Fruit fly (Drosophila melanogaster) whole organism, embryonic: ENCODE data around the gene CG5639.

ENCODE experiments used
- Ada2b ChIP-seq: fragments of 200-800 bp; sonication (Bioruptor generic); IDR thresholded peaks from 2 replicates; pipeline ENCODE4 v1.3.6; 2022; ENCODE audit warnings: missing biosample characterization, missing genetic modification characterization
- B-H2 ChIP-seq: fragments of 200-800 bp; sonication (Bioruptor generic); optimal IDR thresholded peaks from 2 replicates; lab custom pipeline; 2018; ENCODE audit warnings: missing biosample characterization, mild to moderate bottlenecking, missing genetic modification characterization
- Bdp1 ChIP-seq: fragments of 200-800 bp; sonication (Bioruptor generic); optimal IDR thresholded peaks from 3 replicates; lab custom pipeline; 2016; ENCODE audit warnings: missing biosample characterization, missing genetic modification characterization
- C15 ChIP-seq: fragments of 200-800 bp; sonication (Bioruptor generic); IDR thresholded peaks from 3 replicates; pipeline ENCODE4 v1.3.6; 2022; ENCODE audit warnings: missing biosample characterization, missing genetic modification characterization
- CG11560 ChIP-seq: fragments of 200-800 bp; sonication (Bioruptor generic); IDR thresholded peaks from 3 replicates; pipeline ENCODE4 v1.3.6; 2022; ENCODE audit warnings: missing biosample characterization, missing genetic modification characterization
- CG11723 ChIP-seq: fragments of 200-800 bp; sonication (Bioruptor generic); optimal IDR thresholded peaks from 2 replicates; lab custom pipeline; 2017; ENCODE audit warnings: missing biosample characterization, mild to moderate bottlenecking, missing genetic modification characterization
- CG15269 ChIP-seq: fragments of 200-800 bp; sonication (Bioruptor generic); optimal IDR thresholded peaks from 2 replicates; lab custom pipeline; 2018; ENCODE audit warnings: missing biosample characterization, mild to moderate bottlenecking, missing genetic modification characterization, moderate library complexity
- CG1529 ChIP-seq: fragments of 200-800 bp; sonication (Bioruptor generic); optimal IDR thresholded peaks from 3 replicates; lab custom pipeline; 2018; ENCODE audit warnings: missing biosample characterization, missing genetic modification characterization
- CG17829 ChIP-seq: fragments of 200-800 bp; optimal IDR thresholded peaks from 2 replicates; lab custom pipeline; 2019; ENCODE audit warnings: missing biosample characterization, mild to moderate bottlenecking, missing genetic modification characterization, moderate library complexity
- CG2678 ChIP-seq: fragments of 200-800 bp; sonication (Bioruptor generic); optimal IDR thresholded peaks from 3 replicates; lab custom pipeline; 2019; ENCODE audit warnings: missing biosample characterization, mild to moderate bottlenecking, missing genetic modification characterization, moderate library complexity
- CG2875 ChIP-seq: fragments of 200-800 bp; sonication (Bioruptor generic); optimal IDR thresholded peaks from 2 replicates; lab custom pipeline; 2017; ENCODE audit warnings: missing biosample characterization, mild to moderate bottlenecking, missing genetic modification characterization, missing genetic modification reagents
- CG3065 ChIP-seq: fragments of 200-800 bp; sonication (Bioruptor generic); optimal IDR thresholded peaks from 2 replicates; lab custom pipeline; 2016; ENCODE audit warnings: missing biosample characterization, missing genetic modification characterization
- CG34376 ChIP-seq: fragments of 200-800 bp; sonication (Bioruptor generic); optimal IDR thresholded peaks from 2 replicates; lab custom pipeline; 2018; ENCODE audit warnings: missing biosample characterization, mild to moderate bottlenecking, missing genetic modification characterization
- CG4730 ChIP-seq: fragments of 200-800 bp; sonication (Bioruptor generic); IDR thresholded peaks from 2 replicates; pipeline ENCODE4 v1.3.6; 2022; ENCODE audit warnings: missing biosample characterization, missing genetic modification characterization
- CG6683 ChIP-seq: fragments of 200-800 bp; sonication (Bioruptor generic); optimal IDR thresholded peaks from 2 replicates; lab custom pipeline; 2017; ENCODE audit warnings: missing biosample characterization, mild to moderate bottlenecking, missing genetic modification characterization, missing genetic modification reagents
- CG7556 ChIP-seq: fragments of 200-800 bp; sonication (Bioruptor generic); optimal IDR thresholded peaks from 2 replicates; lab custom pipeline; 2017; ENCODE audit warnings: missing biosample characterization, mild to moderate bottlenecking, missing genetic modification characterization
- CG7786 ChIP-seq: fragments of 200-800 bp; sonication (Bioruptor generic); optimal IDR thresholded peaks from 2 replicates; lab custom pipeline; 2016; ENCODE audit warnings: missing biosample characterization, missing genetic modification characterization
- CG8924 ChIP-seq: fragments of 200-800 bp; optimal IDR thresholded peaks from 3 replicates; lab custom pipeline; 2019; ENCODE audit warnings: missing biosample characterization, mild to moderate bottlenecking, missing genetic modification characterization, moderate library complexity
- CG9876 ChIP-seq: fragments of 200-800 bp; sonication (Bioruptor generic); optimal IDR thresholded peaks from 2 replicates; lab custom pipeline; 2016; ENCODE audit warnings: missing biosample characterization, missing genetic modification characterization
- CTCF ChIP-seq: fragments of 200-800 bp; sonication (Bioruptor generic); optimal IDR thresholded peaks from 2 replicates; lab custom pipeline; 2017; ENCODE audit warnings: missing biosample characterization, mild to moderate bottlenecking, missing genetic modification characterization, moderate library complexity
- Chrac-16 ChIP-seq: fragments of 200-800 bp; sonication (Bioruptor generic); optimal IDR thresholded peaks from 3 replicates; lab custom pipeline; 2016; ENCODE audit warnings: missing biosample characterization, missing genetic modification characterization
- E2f1 ChIP-seq: fragments of 200-800 bp; sonication (Bioruptor generic); IDR thresholded peaks from 2 replicates; pipeline ENCODE4 v1.3.6; 2022; ENCODE audit warnings: missing biosample characterization, missing genetic modification characterization
- H15 ChIP-seq: fragments of 200-800 bp; sonication (Bioruptor generic); IDR thresholded peaks from 3 replicates; pipeline ENCODE4 v1.3.6; 2022; ENCODE audit warnings: missing biosample characterization, missing genetic modification characterization
- HLH54F ChIP-seq: fragments of 200-800 bp; sonication (Bioruptor generic); optimal IDR thresholded peaks from 3 replicates; lab custom pipeline; 2016; ENCODE audit warnings: missing biosample characterization, missing genetic modification characterization
- Jarid2 ChIP-seq: fragments of 200-800 bp; sonication (Bioruptor generic); optimal IDR thresholded peaks from 3 replicates; lab custom pipeline; 2017; ENCODE audit warnings: mild to moderate bottlenecking, missing biosample characterization, missing genetic modification reagents, missing genetic modification characterization
- Max ChIP-seq: fragments of 200-800 bp; sonication (Bioruptor generic); optimal IDR thresholded peaks from 2 replicates; lab custom pipeline; 2016; ENCODE audit warnings: missing biosample characterization, mild to moderate bottlenecking, missing genetic modification characterization
- Nf-YB ChIP-seq: fragments of 200-800 bp; sonication (Bioruptor generic); optimal IDR thresholded peaks from 3 replicates; lab custom pipeline; 2019; ENCODE audit warnings: missing biosample characterization, mild to moderate bottlenecking, missing genetic modification characterization, moderate library complexity
- Ravus ChIP-seq: fragments of 200-800 bp; sonication (Bioruptor generic); IDR thresholded peaks from 2 replicates; pipeline ENCODE4 v1.3.6; 2022; ENCODE audit warnings: missing biosample characterization, missing genetic modification characterization
- ab ChIP-seq: fragments of 200-800 bp; sonication (Bioruptor generic); optimal IDR thresholded peaks from 2 replicates; lab custom pipeline; 2016; ENCODE audit warnings: missing biosample characterization, missing genetic modification characterization
- abd-A ChIP-seq: fragments of 200-800 bp; sonication (Bioruptor generic); optimal IDR thresholded peaks from 3 replicates; lab custom pipeline; 2019; ENCODE audit warnings: missing biosample characterization, mild to moderate bottlenecking, missing genetic modification characterization, moderate library complexity
- al ChIP-seq: fragments of 200-800 bp; sonication (Bioruptor generic); IDR thresholded peaks from 2 replicates; pipeline ENCODE4 v1.3.6; 2022; ENCODE audit warnings: missing biosample characterization, missing genetic modification characterization
- az2 ChIP-seq: fragments of 200-800 bp; sonication (Bioruptor generic); optimal IDR thresholded peaks from 3 replicates; lab custom pipeline; 2016; ENCODE audit warnings: missing biosample characterization, missing genetic modification characterization
- cad ChIP-seq: fragments of >200 bp; optimal IDR thresholded peaks from 2 replicates; lab custom pipeline; 2017; ENCODE audit warnings: missing biosample characterization, missing genetic modification characterization
- cato ChIP-seq: fragments of 200-800 bp; sonication (Bioruptor generic); optimal IDR thresholded peaks from 2 replicates; lab custom pipeline; 2016; ENCODE audit warnings: missing biosample characterization, missing genetic modification characterization, borderline replicate concordance
- croc ChIP-seq: fragments of 200-800 bp; sonication (Bioruptor generic); conservative IDR thresholded peaks from 3 replicates; pipeline ENCODE4 v1.3.6; 2022; ENCODE audit warnings: missing biosample characterization, missing genetic modification characterization
- dmrt99B ChIP-seq: fragments of 200-800 bp; sonication (Bioruptor generic); optimal IDR thresholded peaks from 2 replicates; lab custom pipeline; 2018; ENCODE audit warnings: missing biosample characterization, mild to moderate bottlenecking, missing genetic modification characterization, moderate library complexity
- ind ChIP-seq: fragments of 200-800 bp; sonication (Bioruptor generic); optimal IDR thresholded peaks from 3 replicates; lab custom pipeline; 2016; ENCODE audit warnings: missing biosample characterization, missing genetic modification characterization
- lilli ChIP-seq: fragments of 200-800 bp; sonication (Bioruptor generic); optimal IDR thresholded peaks from 3 replicates; lab custom pipeline; 2016; ENCODE audit warnings: missing biosample characterization, missing genetic modification characterization
- nerfin-2 ChIP-seq: fragments of 200-800 bp; sonication (Bioruptor generic); IDR thresholded peaks from 2 replicates; pipeline ENCODE4 v1.3.6; 2022; ENCODE audit warnings: missing biosample characterization, missing genetic modification characterization; ENCODE audit not compliant: partially characterized antibody
- org-1 ChIP-seq: fragments of 200-800 bp; sonication (Bioruptor generic); optimal IDR thresholded peaks from 2 replicates; lab custom pipeline; 2017; ENCODE audit warnings: missing biosample characterization, missing genetic modification characterization
- pan ChIP-seq, 4 experiments: fragments of >200 bp in 3 of 4; fragments of 200-800 bp in 1 of 4; sonication (Bioruptor generic) in 1 of 4; optimal IDR thresholded peaks in 3 of 4; IDR thresholded peaks in 1 of 4; 2 replicates each; pipeline versions ENCODE4 v1.3.6 to Lab custom; 2017 to 2022; ENCODE audit warnings: missing biosample characterization in 2 of 4, missing genetic modification characterization in 2 of 4, mixed read lengths in 1 of 4
- repo ChIP-seq: fragments of 200-800 bp; sonication (Bioruptor generic); optimal IDR thresholded peaks from 2 replicates; lab custom pipeline; 2016; ENCODE audit warnings: missing biosample characterization, missing genetic modification characterization
- row ChIP-seq: fragments of 200-800 bp; sonication (Bioruptor generic); IDR thresholded peaks from 3 replicates; pipeline ENCODE4 v1.3.6; 2022; ENCODE audit warnings: missing biosample characterization, missing genetic modification characterization
- sens ChIP-seq: fragments of 200-800 bp; sonication (Bioruptor generic); peaks from one replicate; lab custom pipeline; 2016; ENCODE audit warnings: missing biosample characterization, missing genetic modification characterization
- sim ChIP-seq: fragments of 200-800 bp; sonication (Bioruptor generic); IDR thresholded peaks from 2 replicates; pipeline ENCODE4 v1.3.6; 2022; ENCODE audit warnings: missing biosample characterization, missing genetic modification characterization
- sima ChIP-seq: fragments of 200-800 bp; sonication (Bioruptor generic); optimal IDR thresholded peaks from 2 replicates; lab custom pipeline; 2016; ENCODE audit warnings: missing biosample characterization, missing genetic modification characterization
- slbo ChIP-seq: fragments of 200-800 bp; sonication (Bioruptor generic); IDR thresholded peaks from 2 replicates; pipeline ENCODE4 v1.3.6; 2022; ENCODE audit warnings: missing biosample characterization, missing genetic modification characterization
- sob ChIP-seq: fragments of 200-800 bp; sonication (Bioruptor generic); IDR thresholded peaks from 2 replicates; pipeline ENCODE4 v1.3.6; 2022; ENCODE audit warnings: missing biosample characterization, missing genetic modification characterization
- stc ChIP-seq: fragments of 200-800 bp; sonication (Bioruptor generic); IDR thresholded peaks from 2 replicates; pipeline ENCODE4 v1.3.6; 2022; ENCODE audit warnings: missing biosample characterization, missing genetic modification characterization
- tup ChIP-seq: fragments of 200-800 bp; sonication (Bioruptor generic); optimal IDR thresholded peaks from 2 replicates; lab custom pipeline; 2016; ENCODE audit warnings: missing biosample characterization, mild to moderate bottlenecking, missing genetic modification characterization, moderate library complexity
- tx ChIP-seq: fragments of 200-800 bp; sonication (Bioruptor generic); optimal IDR thresholded peaks from 2 replicates; lab custom pipeline; 2016; ENCODE audit warnings: missing biosample characterization, missing genetic modification characterization
- yki ChIP-seq: fragments of >200 bp; optimal IDR thresholded peaks from 3 replicates; lab custom pipeline; 2018

CG5639 gene

DNA sequence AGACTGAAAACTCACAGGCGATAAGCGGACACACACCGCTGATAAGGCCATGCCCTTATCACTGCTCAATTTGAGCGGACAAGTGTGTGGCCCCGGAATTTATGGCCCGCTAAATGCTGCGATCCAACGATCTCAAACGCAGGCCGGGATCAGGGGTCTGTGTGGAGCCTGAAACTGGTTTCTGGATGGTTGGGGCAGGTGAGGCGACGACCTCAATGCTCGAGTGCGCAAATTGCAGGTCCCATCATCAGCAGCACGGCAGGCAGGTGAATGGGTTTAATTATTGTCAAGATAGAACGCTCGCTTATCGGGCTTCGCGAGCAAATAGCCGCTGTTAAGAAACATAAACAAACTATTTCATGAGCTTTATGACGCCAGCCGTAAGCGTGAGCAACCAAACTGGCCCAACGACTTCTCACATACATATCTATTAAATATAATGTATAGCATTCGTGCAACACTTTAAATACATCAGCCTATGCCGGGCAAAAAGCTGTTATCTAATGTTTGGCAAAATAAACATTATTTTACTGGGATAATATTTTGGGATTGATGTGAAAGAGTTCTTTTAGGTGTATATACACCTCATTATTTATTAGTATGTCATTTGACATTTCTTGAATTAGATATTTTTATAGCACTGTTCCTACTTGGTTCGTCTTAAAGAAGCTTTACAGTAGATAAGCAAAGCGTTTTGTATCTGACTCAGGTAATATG, 9.8 kb upstream of the CG5639 start (continued):
- no peak for TF ChIP-seq stc (GFP tag; lab: Robert Waterston, UW)
- no peak for TF ChIP-seq CG3065
- TF ChIP-seq row (GFP tag; lab: Robert Waterston, UW): peak; percentile 55
- TF ChIP-seq CG9876 (GFP tag; lab: Kevin White, UChicago): no peak
- TF ChIP-seq tx (GFP tag; lab: Kevin White, UChicago): no peak
- TF ChIP-seq CG8924: peak; percentile 23
- no peak for TF ChIP-seq Ada2b
- TF ChIP-seq sens (GFP tag; lab: Kevin White, UChicago): peak; percentile 79
- no peak for TF ChIP-seq cad
- TF ChIP-seq HLH54F: no peak
- TF ChIP-seq H15 (GFP tag; lab: Robert Waterston, UW): no peak
- no peak for TF ChIP-seq Ravus
- TF ChIP-seq yki (lab: Kevin White, UChicago): no peak
- TF ChIP-seq al (GFP tag; lab: Robert Waterston, UW): no peak
- no peak for TF ChIP-seq B-H2 (GFP tag; lab: Kevin White, UChicago)
- TF ChIP-seq nerfin-2: no peak
- TF ChIP-seq CG7556 (GFP tag; lab: Kevin White, UChicago): no peak
- TF ChIP-seq Bdp1 (GFP tag; lab: Kevin White, UChicago): no peak
- peak; percentile 59 for TF ChIP-seq CG34376 (GFP tag; lab: Kevin White, UChicago)
- TF ChIP-seq ab (GFP tag; lab: Kevin White, UChicago): no peak
- TF ChIP-seq CG4730 (GFP tag; lab: Robert Waterston, UW): no peak
- TF ChIP-seq CG7786 (GFP tag; lab: Kevin White, UChicago): no peak
- TF ChIP-seq CTCF: no peak
- TF ChIP-seq CG2678: peak; percentile 47
- no peak for TF ChIP-seq repo
- no peak for TF ChIP-seq cato
- no peak for TF ChIP-seq CG11723 (GFP tag; lab: Kevin White, UChicago)
- TF ChIP-seq Chrac-16 (GFP tag; lab: Kevin White, UChicago): no peak
- TF ChIP-seq sim (GFP tag; lab: Robert Waterston, UW): no peak
- TF ChIP-seq dmrt99B: no peak
- TF ChIP-seq CG6683 (GFP tag; lab: Kevin White, UChicago): no peak
- TF ChIP-seq CG17829 (tag; lab: Kevin White, UChicago): no peak
- no peak for TF ChIP-seq abd-A
- no peak for TF ChIP-seq ind (GFP tag; lab: Kevin White, UChicago)
- TF ChIP-seq sima (GFP tag; lab: Kevin White, UChicago): no peak
- no peak for TF ChIP-seq CG1529
- no peak for TF ChIP-seq E2f1
- TF ChIP-seq sob: no peak
- no peak for TF ChIP-seq croc (GFP tag; lab: Robert Waterston, UW)
- no peak for TF ChIP-seq lilli
- no peak for TF ChIP-seq az2 (GFP tag; lab: Kevin White, UChicago)
- no peak for TF ChIP-seq slbo
- no peak for TF ChIP-seq org-1 (GFP tag; lab: Kevin White, UChicago)
- no peak for TF ChIP-seq CG2875 (GFP tag; lab: Kevin White, UChicago)
- no peak for TF ChIP-seq Nf-YB (GFP tag; lab: Kevin White, UChicago)
- peak; percentile 8 for TF ChIP-seq CG15269 (tag; lab: Kevin White, UChicago)
- no peak for TF ChIP-seq Jarid2 (GFP tag; lab: Kevin White, UChicago)
- TF ChIP-seq Max (GFP tag; lab: Kevin White, UChicago): peak; percentile 3
- no peak for TF ChIP-seq C15 (GFP tag; lab: Robert Waterston, UW)
- no peak for TF ChIP-seq tup (GFP tag; lab: Kevin White, UChicago)
- TF ChIP-seq CG11560 (tag; lab: Robert Waterston, UW): no peak
- no peak for TF ChIP-seq pan (optimal IDR thresholded peaks at IDR 0.05; lab: Kevin White, UChicago)
- no peak for TF ChIP-seq pan (GFP tag; optimal IDR thresholded peaks at IDR 0.05 in 1 of 2, IDR thresholded peaks at IDR 0.05 in 1 of 2)
